Worm (Caenorhabditis elegans) whole organism, mixed stage, embryonic: ENCODE results near the gene acly-1.

ENCODE experiments used
- M03D4.4 ChIP-seq: sonication (generic microtip); optimal IDR thresholded peaks from 2 replicates; lab custom pipeline; 2017; ENCODE audit warnings: mild to moderate bottlenecking, missing genetic modification characterization, missing compliant biosample characterization
- bed-3 ChIP-seq: fragments of 200-800 bp; sonication (Bioruptor generic); optimal IDR thresholded peaks from 3 replicates; lab custom pipeline; 2018; ENCODE audit warnings: mild to moderate bottlenecking, missing genetic modification characterization, moderate library complexity, missing compliant biosample characterization
- blmp-1 ChIP-seq: fragments of 150-350 bp; optimal IDR thresholded peaks from 2 replicates; lab custom pipeline; 2014; ENCODE audit warnings: missing biosample characterization, missing genetic modification characterization
- ceh-39 ChIP-seq: fragments of 150-350 bp; optimal IDR thresholded peaks from 2 replicates; lab custom pipeline; 2014; ENCODE audit warnings: missing biosample characterization, missing genetic modification characterization
- ceh-43 ChIP-seq: fragments of 200-800 bp; sonication (Bioruptor generic); optimal IDR thresholded peaks from 2 replicates; lab custom pipeline; 2018; ENCODE audit warnings: mild to moderate bottlenecking, missing genetic modification characterization, moderate library complexity, missing compliant biosample characterization
- ceh-83 ChIP-seq: fragments of 200-800 bp; sonication (Bioruptor generic); optimal IDR thresholded peaks from 2 replicates; lab custom pipeline; 2018; ENCODE audit warnings: mild to moderate bottlenecking, missing genetic modification characterization, missing compliant biosample characterization
- ces-1 ChIP-seq: fragments of 150-350 bp; optimal IDR thresholded peaks from 2 replicates; lab custom pipeline; 2014; ENCODE audit warnings: missing biosample characterization, missing genetic modification reagents, missing genetic modification characterization
- cnd-1 ChIP-seq: fragments of 200-800 bp; sonication (Bioruptor generic); optimal IDR thresholded peaks from 2 replicates; lab custom pipeline; 2018; ENCODE audit warnings: mild to moderate bottlenecking, missing genetic modification characterization, missing compliant biosample characterization
- drap-1 ChIP-seq: fragments of 200-800 bp; sonication (Bioruptor generic); optimal IDR thresholded peaks from 3 replicates; lab custom pipeline; 2018; ENCODE audit warnings: mild to moderate bottlenecking, missing genetic modification characterization, missing compliant biosample characterization
- elt-3 ChIP-seq: fragments of 150-350 bp; optimal IDR thresholded peaks from 2 replicates; lab custom pipeline; 2014; ENCODE audit warnings: missing biosample characterization, missing genetic modification characterization
- flh-1 ChIP-seq: fragments of 200-800 bp; sonication (Bioruptor generic); optimal IDR thresholded peaks from 2 replicates; lab custom pipeline; 2018; ENCODE audit warnings: mild to moderate bottlenecking, missing genetic modification characterization, moderate library complexity, missing compliant biosample characterization
- ham-2 ChIP-seq: fragments of 200-800 bp; sonication (Bioruptor generic); optimal IDR thresholded peaks from 2 replicates; lab custom pipeline; 2018; ENCODE audit warnings: mild to moderate bottlenecking, missing genetic modification characterization, missing compliant biosample characterization
- hlh-1 ChIP-seq: fragments of 150-350 bp; optimal IDR thresholded peaks from 2 replicates; lab custom pipeline; 2014; ENCODE audit warnings: missing biosample characterization, missing genetic modification reagents, missing genetic modification characterization
- lin-13 ChIP-seq: fragments of 150-350 bp; optimal IDR thresholded peaks from 2 replicates; lab custom pipeline; 2014; ENCODE audit warnings: missing biosample characterization, missing genetic modification characterization
- lin-32 ChIP-seq: fragments of 200-800 bp; sonication (Bioruptor generic); optimal IDR thresholded peaks from 2 replicates; lab custom pipeline; 2018; ENCODE audit warnings: mild to moderate bottlenecking, missing genetic modification characterization, missing compliant biosample characterization
- lsy-2 ChIP-seq: fragments of 150-350 bp; optimal IDR thresholded peaks from 2 replicates; lab custom pipeline; 2014; ENCODE audit warnings: missing biosample characterization, missing genetic modification characterization
- mab-5 ChIP-seq: fragments of 150-350 bp; optimal IDR thresholded peaks from 2 replicates; lab custom pipeline; 2014; ENCODE audit warnings: missing biosample characterization, missing genetic modification characterization
- mep-1 ChIP-seq: fragments of 150-350 bp; optimal IDR thresholded peaks from 2 replicates; lab custom pipeline; 2017; ENCODE audit warnings: missing biosample characterization, missing genetic modification reagents, missing genetic modification characterization, inconsistent platforms
- mls-2 ChIP-seq: sonication (generic microtip); optimal IDR thresholded peaks from 2 replicates; lab custom pipeline; 2016; ENCODE audit warnings: mild to moderate bottlenecking, missing genetic modification characterization, moderate library complexity, missing compliant biosample characterization
- nhr-2 ChIP-seq: fragments of 150-350 bp; optimal IDR thresholded peaks from 2 replicates; lab custom pipeline; 2014; ENCODE audit warnings: missing biosample characterization, missing genetic modification characterization
- nhr-237 ChIP-seq: fragments of 150-350 bp; optimal IDR thresholded peaks from 2 replicates; lab custom pipeline; 2014; ENCODE audit warnings: missing biosample characterization, missing genetic modification characterization
- nhr-28 ChIP-seq: fragments of 150-350 bp; optimal IDR thresholded peaks from 2 replicates; lab custom pipeline; 2014; ENCODE audit warnings: missing biosample characterization, missing genetic modification characterization
- nhr-76 ChIP-seq: sonication (generic microtip); optimal IDR thresholded peaks from 2 replicates; lab custom pipeline; 2017; ENCODE audit warnings: missing biosample characterization, missing genetic modification characterization
- pha-4 ChIP-seq: fragments of 150-350 bp; optimal IDR thresholded peaks from 2 replicates; lab custom pipeline; 2018; ENCODE audit warnings: missing biosample characterization, missing genetic modification reagents, missing genetic modification characterization
- sem-2 ChIP-seq: fragments of 200-800 bp; sonication (Bioruptor generic); optimal IDR thresholded peaks from 2 replicates; lab custom pipeline; 2018; ENCODE audit warnings: mild to moderate bottlenecking, missing genetic modification characterization, missing compliant biosample characterization
- snpc-4 ChIP-seq: fragments of 150-350 bp; optimal IDR thresholded peaks from 2 replicates; lab custom pipeline; 2014; ENCODE audit warnings: missing biosample characterization, missing genetic modification characterization
- sptf-1 ChIP-seq: sonication (generic microtip); optimal IDR thresholded peaks from 2 replicates; lab custom pipeline; 2017; ENCODE audit warnings: mild to moderate bottlenecking, missing genetic modification characterization, moderate library complexity, missing compliant biosample characterization
- tbx-8 ChIP-seq: fragments of 200-800 bp; sonication (Bioruptor generic); optimal IDR thresholded peaks from 2 replicates; lab custom pipeline; 2018; ENCODE audit warnings: mild to moderate bottlenecking, missing genetic modification characterization, moderate library complexity, missing compliant biosample characterization
- unc-120 ChIP-seq: sonication (generic microtip); optimal IDR thresholded peaks from 2 replicates; lab custom pipeline; 2017; ENCODE audit warnings: missing genetic modification characterization, missing compliant biosample characterization; ENCODE audit not compliant: poor library complexity, severe bottlenecking
- unc-39 ChIP-seq: fragments of 150-350 bp; optimal IDR thresholded peaks from 2 replicates; lab custom pipeline; 2014; ENCODE audit warnings: missing biosample characterization, missing genetic modification characterization
- unc-62 ChIP-seq: fragments of 150-350 bp; optimal IDR thresholded peaks from 2 replicates; lab custom pipeline; 2014; ENCODE audit warnings: missing biosample characterization, missing genetic modification reagents, missing genetic modification characterization
- zip-8 ChIP-seq: fragments of 150-350 bp; optimal IDR thresholded peaks from 2 replicates; lab custom pipeline; 2014; ENCODE audit warnings: missing biosample characterization, missing genetic modification characterization
- ztf-11 ChIP-seq: fragments of 150-350 bp; optimal IDR thresholded peaks from 2 replicates; lab custom pipeline; 2014; ENCODE audit warnings: missing biosample characterization, missing genetic modification characterization

Gene acly-1

ce11 chrX:1451240-1451639, 28.1 kb upstream of the acly-1 start:
- TF ChIP-seq ces-1 (GFP tag; lab: Kevin White, UChicago) (no peak), unc-120 (tag; lab: Kevin White, UChicago) (no peak), unc-62 (no peak)

DNA sequence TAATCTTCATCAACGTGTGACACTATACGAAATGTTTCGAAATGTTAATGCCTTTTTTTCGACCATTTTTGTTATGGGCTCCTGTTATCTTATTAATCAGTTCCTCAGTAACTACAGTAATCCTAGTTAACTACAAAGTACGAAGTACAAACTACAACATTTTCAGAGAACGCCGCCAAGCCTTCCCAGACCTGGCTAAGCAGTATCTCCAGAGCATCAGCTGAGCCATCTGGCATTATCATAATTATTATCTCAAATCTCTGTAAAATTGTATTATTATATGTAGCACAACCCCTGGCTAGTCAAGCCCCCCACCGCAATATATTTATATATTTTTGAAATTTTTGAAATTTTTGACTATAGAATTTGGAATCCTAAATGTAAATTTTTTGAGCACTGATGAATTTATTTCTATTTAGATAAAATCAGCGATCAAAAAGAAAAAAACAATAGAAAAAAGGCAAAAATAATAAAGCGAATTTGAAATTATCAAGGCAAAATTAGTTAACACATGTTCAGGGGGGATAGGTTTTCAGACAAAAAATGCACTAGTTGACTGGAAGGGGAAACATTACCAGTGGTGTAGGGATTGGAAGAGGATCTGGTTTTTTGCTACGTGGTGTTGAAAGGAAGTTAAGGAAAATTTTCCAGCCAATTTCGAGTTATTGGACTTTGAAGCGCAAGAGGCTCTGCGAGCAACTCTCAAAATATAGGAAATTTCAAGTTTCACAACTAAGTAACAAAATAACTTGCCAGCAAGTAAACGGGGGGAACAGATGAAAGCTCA, 27.3 kb upstream of the acly-1 start:
- TF ChIP-seq nhr-28 (tag; lab: Kevin White, UChicago) (no peak), drap-1 (GFP tag; lab: Kevin White, UChicago) (no peak), nhr-237 (tag; lab: Kevin White, UChicago) (no peak), lsy-2 (no peak), ham-2 (GFP tag; lab: Kevin White, UChicago) (no peak), unc-39 (tag; lab: Kevin White, UChicago) (no peak), hlh-1 (no peak), cnd-1 (tag; lab: Kevin White, UChicago) (no peak), zip-8 (tag; lab: Kevin White, UChicago) (no peak), unc-62 (no peak), nhr-2 (tag; lab: Kevin White, UChicago) (no peak)

DNA sequence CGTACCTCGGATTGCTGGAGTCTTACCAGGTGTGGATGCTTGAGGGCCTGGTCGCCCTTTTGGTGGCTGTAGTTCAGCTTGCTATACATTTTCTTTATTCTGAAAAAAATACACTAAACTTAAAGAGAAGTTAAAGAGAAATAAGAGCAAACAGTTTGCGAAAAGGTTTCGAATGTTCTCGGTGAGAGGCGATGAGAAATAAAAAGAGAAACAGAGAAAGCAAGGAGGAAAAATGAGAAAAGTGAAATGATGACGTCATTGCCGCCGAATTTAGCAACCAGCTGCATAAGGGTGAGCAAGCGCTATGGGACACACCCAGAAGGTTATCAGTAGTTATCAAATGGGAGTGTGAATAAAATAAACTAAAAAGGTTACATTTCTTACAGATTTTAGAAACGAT, 25.6 kb upstream of the acly-1 start, which contains the start of gene cebp-1:
cebp-1 (minus strand) TSS at position 99 of the 400 bp plus-strand sequence.
- TF ChIP-seq nhr-2 (tag; lab: Kevin White, UChicago): no peak
- TF ChIP-seq snpc-4 (tag; lab: Kevin White, UChicago): no peak
- TF ChIP-seq elt-3 (tag; lab: Kevin White, UChicago): no peak
- no peak for TF ChIP-seq ztf-11 (tag; lab: Kevin White, UChicago)
- TF ChIP-seq unc-39 (tag; lab: Kevin White, UChicago): no peak
- TF ChIP-seq nhr-28 (tag; lab: Kevin White, UChicago): no peak
- no peak for TF ChIP-seq lin-13 (tag; lab: Kevin White, UChicago)
- no peak for TF ChIP-seq nhr-237 (tag; lab: Kevin White, UChicago)
- no peak for TF ChIP-seq ces-1 (GFP tag; lab: Kevin White, UChicago)
- TF ChIP-seq drap-1 (GFP tag; lab: Kevin White, UChicago): no peak
- no peak for TF ChIP-seq lin-32 (GFP tag; lab: Kevin White, UChicago)
- TF ChIP-seq ham-2 (GFP tag; lab: Kevin White, UChicago): no peak
- TF ChIP-seq lsy-2: no peak
- no peak for TF ChIP-seq nhr-76 (tag; lab: Kevin White, UChicago)
- TF ChIP-seq bed-3 (GFP tag; lab: Kevin White, UChicago): no peak
- no peak for TF ChIP-seq ceh-39 (tag; lab: Kevin White, UChicago)
- TF ChIP-seq flh-1: no peak

DNA sequence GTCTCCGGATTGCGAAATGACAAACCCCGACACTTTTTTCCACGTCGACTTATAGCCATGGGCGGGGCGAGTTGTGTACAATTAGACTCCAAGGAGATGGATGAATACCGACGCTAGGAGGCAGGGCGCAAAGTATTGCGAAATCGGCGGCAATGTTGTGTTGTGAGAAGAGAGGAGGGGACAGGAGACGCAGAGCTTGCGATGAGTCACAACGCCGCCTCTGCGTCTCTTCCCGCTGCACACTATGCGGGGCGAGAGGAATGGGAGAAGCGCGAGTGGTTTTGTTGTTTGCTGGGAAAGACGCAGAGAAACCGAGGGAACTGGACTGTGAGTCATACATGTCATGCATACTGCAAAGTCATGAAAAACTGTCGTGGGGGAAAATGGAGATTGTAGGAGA, 25.0 kb upstream of the acly-1 start:
- peak; percentile 66 for TF ChIP-seq M03D4.4
- no peak for TF ChIP-seq sem-2
- no peak for TF ChIP-seq ceh-83
- TF ChIP-seq mls-2: peak; percentile 40
- peak; percentile 58 for TF ChIP-seq hlh-1
- TF ChIP-seq unc-62: peak; percentile 79
- TF ChIP-seq mep-1: peak; percentile 30
- no peak for TF ChIP-seq lin-32 (GFP tag; lab: Kevin White, UChicago)
- peak; percentile 31 for TF ChIP-seq unc-120 (tag; lab: Kevin White, UChicago)
- no peak for TF ChIP-seq zip-8 (tag; lab: Kevin White, UChicago)
- TF ChIP-seq bed-3 (GFP tag; lab: Kevin White, UChicago): no peak
- peak; percentile 24 for TF ChIP-seq ztf-11 (tag; lab: Kevin White, UChicago)
- peak; percentile 69 for TF ChIP-seq drap-1 (GFP tag; lab: Kevin White, UChicago)
- TF ChIP-seq ces-1 (GFP tag; lab: Kevin White, UChicago): peak; percentile 52
- no peak for TF ChIP-seq ceh-43
- TF ChIP-seq flh-1: no peak
- TF ChIP-seq elt-3 (tag; lab: Kevin White, UChicago): peak; percentile 79
- TF ChIP-seq cnd-1 (tag; lab: Kevin White, UChicago): no peak
- peak; percentile 84 for TF ChIP-seq nhr-237 (tag; lab: Kevin White, UChicago)
- TF ChIP-seq mab-5 (tag; lab: Kevin White, UChicago): no peak
- peak; percentile 79 for TF ChIP-seq pha-4 (tag; lab: Kevin White, UChicago)
- no peak for TF ChIP-seq snpc-4 (tag; lab: Kevin White, UChicago)
- TF ChIP-seq lin-13 (tag; lab: Kevin White, UChicago): no peak
- no peak for TF ChIP-seq tbx-8
- TF ChIP-seq sptf-1: peak; percentile 51
- TF ChIP-seq blmp-1: no peak
- peak; percentile 81 for TF ChIP-seq ham-2 (GFP tag; lab: Kevin White, UChicago)
- TF ChIP-seq lsy-2: peak; percentile 56
- TF ChIP-seq nhr-76 (tag; lab: Kevin White, UChicago): no peak
